Fruit fly (Drosophila melanogaster): ENCODE measurements around the gene CG42464.

Gene CG42464

dm6 chr2L:3662307-3662795 is 36.9 kb upstream of the CG42464 start, which contains the start of gene Drgx (continued):
- peak; percentile 6 for TF ChIP-seq CoRest (tag; optimal IDR thresholded peaks at IDR 0.05)
- no peak for TF ChIP-seq Hsf (GFP tag; optimal IDR thresholded peaks at IDR 0.05)
- TF ChIP-seq CG6854 (GFP tag; optimal IDR thresholded peaks at IDR 0.05): no peak
- no peak for TF ChIP-seq fd96Cb (tag; optimal IDR thresholded peaks at IDR 0.05)
- no peak for TF ChIP-seq pzg (GFP tag; optimal IDR thresholded peaks at IDR 0.05)
- 0 out of 2 replicates have a peak, but pooled peaks have one; percentile 19 for TF ChIP-seq CG32767 (GFP tag; IDR thresholded peaks at IDR 0.05)
- no peak for TF ChIP-seq MESR4 (GFP tag; optimal IDR thresholded peaks at IDR 0.05)

dm6 chr2L:3668451-3668850 is 30.8 kb upstream of the CG42464 start, which contains the start of gene Sfp24Ba:
Gene Sfp24Ba, minus strand, starts transcription at chr2L:3668551.
- no peak for TF ChIP-seq Ravus (GFP tag; IDR thresholded peaks at IDR 0.05)
- TF ChIP-seq Eip74EF (GFP tag; optimal IDR thresholded peaks at IDR 0.05): no peak
- no peak for TF ChIP-seq CG2116 (GFP tag; optimal IDR thresholded peaks at IDR 0.05)
- no peak for TF ChIP-seq otp (GFP tag; IDR thresholded peaks at IDR 0.05)
- no peak for TF ChIP-seq CG3065 (GFP tag; optimal IDR thresholded peaks at IDR 0.05)

- TF ChIP-seq CG43689 (GFP tag; IDR thresholded peaks at IDR 0.05): no peak
- no peak for TF ChIP-seq Atf6 (GFP tag; IDR thresholded peaks at IDR 0.05)
- TF ChIP-seq hb (GFP tag; IDR thresholded peaks at IDR 0.05; ENCODE audit: partially characterized antibody): no peak
- TF ChIP-seq Ets65A (GFP tag): no peak
- TF ChIP-seq Fer2 (tag; optimal IDR thresholded peaks at IDR 0.05): no peak
- no peak for TF ChIP-seq vvl (GFP tag; IDR thresholded peaks at IDR 0.05)
Observed at dm6 chr2L:3669034-3669433, 30.2 kb upstream of the CG42464 start, which contains the start of gene Sfp24Bd. Gene Sfp24Bd, minus strand, starts transcription at chr2L:3669134.

- no peak for TF ChIP-seq eyg (GFP tag; optimal IDR thresholded peaks at IDR 0.05)
- no peak for TF ChIP-seq bigmax (GFP tag; optimal IDR thresholded peaks at IDR 0.05)
- TF ChIP-seq PHDP (tag; optimal IDR thresholded peaks at IDR 0.05): no peak
- no peak for TF ChIP-seq fru (optimal IDR thresholded peaks at IDR 0.05)
- TF ChIP-seq CG4424 (GFP tag; optimal IDR thresholded peaks at IDR 0.05): no peak
- no peak for TF ChIP-seq Max (GFP tag; optimal IDR thresholded peaks at IDR 0.05)
- TF ChIP-seq twi (tag; optimal IDR thresholded peaks at IDR 0.05): no peak
- no peak for TF ChIP-seq CG13624 (GFP tag; optimal IDR thresholded peaks at IDR 0.05)
- TF ChIP-seq vnd (GFP tag; IDR thresholded peaks at IDR 0.05; ENCODE audit: partially characterized antibody): no peak
- TF ChIP-seq odd (GFP tag; optimal IDR thresholded peaks at IDR 0.05): no peak
Observed at dm6 chr2L:3669675-3670074, 29.6 kb upstream of the CG42464 start, which contains the start of gene Sfp24Bb. Gene Sfp24Bb, minus strand, starts transcription at chr2L:3669775.

dm6 chr2L:3670481-3670880 is 28.8 kb upstream of the CG42464 start, which contains the start of gene Sfp24Bc:
Gene Sfp24Bc, minus strand, starts transcription at chr2L:3670581.
- peak in 1 of 2 experiments; percentile 54 for TF ChIP-seq Pdp1 (GFP tag; optimal IDR thresholded peaks at IDR 0.05)
- TF ChIP-seq HLHmδ (GFP tag; optimal IDR thresholded peaks at IDR 0.05): no peak
- TF ChIP-seq sr (GFP tag; IDR thresholded peaks at IDR 0.05): no peak
- TF ChIP-seq wor (GFP tag; IDR thresholded peaks at IDR 0.05): no peak
- no peak for TF ChIP-seq CG9437 (GFP tag; optimal IDR thresholded peaks at IDR 0.05)

All from whole organism, embryonic.